Fruit fly (Drosophila melanogaster) whole organism, prepupa: ENCODE results near the gene Naa15-16.

Experiments
- Blimp-1 ChIP-seq: fragments of 200-800 bp; sonication (Bioruptor generic); optimal IDR thresholded peaks from 3 replicates; lab custom pipeline; 2017; ENCODE audit warnings: missing biosample characterization, missing genetic modification characterization, mild to moderate bottlenecking, moderate library complexity, missing genetic modification reagents
- CG11762 ChIP-seq: fragments of 200-800 bp; sonication (Bioruptor generic); optimal IDR thresholded peaks from 3 replicates; lab custom pipeline; 2016; ENCODE audit warnings: missing biosample characterization, missing genetic modification characterization; ENCODE audit not compliant: insufficient read depth
- CG11902 ChIP-seq: fragments of 200-800 bp; sonication (Bioruptor generic); optimal IDR thresholded peaks from 3 replicates; lab custom pipeline; 2016; ENCODE audit warnings: missing biosample characterization, missing genetic modification characterization
- CG15336 ChIP-seq: fragments of 200-800 bp; sonication (Bioruptor generic); IDR thresholded peaks from 2 replicates; pipeline ENCODE4 v1.3.6; 2022; ENCODE audit warnings: missing biosample characterization, missing genetic modification characterization
- CG31627 ChIP-seq: fragments of 200-800 bp; sonication (Bioruptor generic); optimal IDR thresholded peaks from 3 replicates; lab custom pipeline; 2016; ENCODE audit warnings: missing biosample characterization, missing genetic modification characterization
- CG3919 ChIP-seq: fragments of 200-800 bp; sonication (Bioruptor generic); optimal IDR thresholded peaks from 3 replicates; lab custom pipeline; 2016; ENCODE audit warnings: missing biosample characterization, missing genetic modification characterization
- CG6163 ChIP-seq: fragments of 200-800 bp; sonication (Bioruptor generic); IDR thresholded peaks from 3 replicates; pipeline ENCODE4 v1.3.6; 2022; ENCODE audit warnings: missing biosample characterization, missing genetic modification characterization
- CG6276 ChIP-seq: fragments of 200-800 bp; sonication (Bioruptor generic); optimal IDR thresholded peaks from 2 replicates; lab custom pipeline; 2017; ENCODE audit warnings: missing biosample characterization, mild to moderate bottlenecking, missing genetic modification characterization
- CG6792 ChIP-seq: fragments of 200-800 bp; sonication (Bioruptor generic); optimal IDR thresholded peaks from 3 replicates; lab custom pipeline; 2016; ENCODE audit warnings: missing biosample characterization, missing genetic modification characterization
- CG6854 ChIP-seq: fragments of 200-800 bp; sonication (Bioruptor generic); optimal IDR thresholded peaks from 2 replicates; lab custom pipeline; 2017; ENCODE audit warnings: missing biosample characterization, mild to moderate bottlenecking, missing genetic modification characterization
- CG7368 ChIP-seq: fragments of 200-800 bp; sonication (Bioruptor generic); optimal IDR thresholded peaks from 3 replicates; lab custom pipeline; 2016; ENCODE audit warnings: missing biosample characterization, missing genetic modification characterization
- CG8119 ChIP-seq: fragments of 200-800 bp; sonication (Bioruptor generic); IDR thresholded peaks from 3 replicates; pipeline ENCODE4 v1.3.6; 2022; ENCODE audit warnings: missing biosample characterization, missing genetic modification characterization
- CG8319 ChIP-seq: fragments of 200-800 bp; sonication (Bioruptor generic); optimal IDR thresholded peaks from 3 replicates; lab custom pipeline; 2016; ENCODE audit warnings: missing biosample characterization, missing genetic modification characterization
- CG8632 ChIP-seq: fragments of 200-800 bp; sonication (Bioruptor generic); optimal IDR thresholded peaks from 3 replicates; lab custom pipeline; 2016; ENCODE audit warnings: missing biosample characterization, missing genetic modification characterization
- Eip75B ChIP-seq: fragments of 200-800 bp; sonication (Bioruptor generic); optimal IDR thresholded peaks from 3 replicates; lab custom pipeline; 2016; ENCODE audit warnings: missing biosample characterization, missing genetic modification characterization
- Eip78C ChIP-seq: fragments of 200-800 bp; sonication (Bioruptor generic); peaks from one replicate; lab custom pipeline; 2016; ENCODE audit warnings: missing biosample characterization, missing genetic modification characterization
- Ets21C ChIP-seq: fragments of 200-800 bp; sonication (Bioruptor generic); optimal IDR thresholded peaks from 3 replicates; lab custom pipeline; 2016; ENCODE audit warnings: missing biosample characterization, missing genetic modification characterization
- Hr38 ChIP-seq: sonication (Bioruptor generic); optimal IDR thresholded peaks from 2 replicates; lab custom pipeline; 2016; ENCODE audit warnings: missing biosample characterization, missing genetic modification characterization
- Hr4 ChIP-seq: fragments of 200-800 bp; sonication (Bioruptor generic); optimal IDR thresholded peaks from 3 replicates; lab custom pipeline; 2016; ENCODE audit warnings: missing biosample characterization, missing genetic modification characterization
- Met ChIP-seq: fragments of 200-800 bp; sonication (Bioruptor generic); optimal IDR thresholded peaks from 3 replicates; lab custom pipeline; 2016; ENCODE audit warnings: missing biosample characterization, missing genetic modification characterization
- Smox ChIP-seq: fragments of 200-800 bp; sonication (Bioruptor generic); optimal IDR thresholded peaks from 3 replicates; lab custom pipeline; 2016; ENCODE audit warnings: missing biosample characterization, missing genetic modification characterization
- Sox14 ChIP-seq: fragments of 200-800 bp; sonication (Bioruptor generic); optimal IDR thresholded peaks from 3 replicates; lab custom pipeline; 2016; ENCODE audit warnings: missing biosample characterization, missing genetic modification characterization
- acj6 ChIP-seq: fragments of 200-800 bp; sonication (Bioruptor generic); optimal IDR thresholded peaks from 3 replicates; lab custom pipeline; 2016; ENCODE audit warnings: missing biosample characterization, missing genetic modification characterization
- dac ChIP-seq: fragments of 200-800 bp; sonication (Bioruptor generic); optimal IDR thresholded peaks from 2 replicates; lab custom pipeline; 2017; ENCODE audit warnings: missing biosample characterization, mild to moderate bottlenecking, missing genetic modification characterization
- dsx ChIP-seq: fragments of 200-800 bp; optimal IDR thresholded peaks from 3 replicates; lab custom pipeline; 2019; ENCODE audit warnings: missing biosample characterization, mild to moderate bottlenecking, missing genetic modification characterization, moderate library complexity; ENCODE audit not compliant: poor library complexity, severe bottlenecking
- eg ChIP-seq: fragments of 200-800 bp; sonication (Bioruptor generic); IDR thresholded peaks from 3 replicates; pipeline ENCODE4 v1.3.6; 2022; ENCODE audit warnings: missing biosample characterization, missing genetic modification characterization
- esn ChIP-seq: fragments of 200-800 bp; sonication (Bioruptor generic); optimal IDR thresholded peaks from 2 replicates; lab custom pipeline; 2016; ENCODE audit warnings: missing biosample characterization, mild to moderate bottlenecking, missing genetic modification characterization, moderate library complexity
- fd59A ChIP-seq: fragments of 200-800 bp; sonication (Bioruptor generic); optimal IDR thresholded peaks from 2 replicates; lab custom pipeline; 2017; ENCODE audit warnings: missing biosample characterization, mild to moderate bottlenecking, missing genetic modification characterization, missing genetic modification reagents
- fd85E ChIP-seq: fragments of 200-800 bp; sonication (Bioruptor generic); optimal IDR thresholded peaks from 3 replicates; lab custom pipeline; 2016; ENCODE audit warnings: missing biosample characterization, missing genetic modification characterization
- fkh ChIP-seq: fragments of 200-800 bp; sonication (Bioruptor generic); optimal IDR thresholded peaks from 3 replicates; lab custom pipeline; 2017; ENCODE audit warnings: missing biosample characterization, mild to moderate bottlenecking, missing genetic modification characterization, moderate library complexity
- lz ChIP-seq: fragments of 200-800 bp; sonication (Bioruptor generic); optimal IDR thresholded peaks from 3 replicates; lab custom pipeline; 2016; ENCODE audit warnings: missing biosample characterization, missing genetic modification characterization
- ss ChIP-seq, 2 experiments: fragments of 200-800 bp; sonication (Bioruptor generic); optimal IDR thresholded peaks; 2 replicates in 1 of 2; 3 replicates in 1 of 2; lab custom pipeline; 2017 to 2018; ENCODE audit warnings: mild to moderate bottlenecking in 2 of 2, missing biosample characterization in 2 of 2, missing genetic modification characterization in 2 of 2, moderate library complexity in 1 of 2
- svp ChIP-seq: fragments of 200-800 bp; sonication (Bioruptor generic); peaks from one replicate; lab custom pipeline; 2016; ENCODE audit warnings: missing biosample characterization, missing genetic modification characterization
- topi ChIP-seq: fragments of 200-800 bp; sonication (Bioruptor generic); optimal IDR thresholded peaks from 3 replicates; lab custom pipeline; 2016; ENCODE audit warnings: missing biosample characterization, missing genetic modification characterization
- vri ChIP-seq: fragments of 200-800 bp; sonication (Bioruptor generic); optimal IDR thresholded peaks from 3 replicates; lab custom pipeline; 2016; ENCODE audit warnings: missing biosample characterization, mild to moderate bottlenecking, missing genetic modification characterization

Naa15-16 gene

DNA sequence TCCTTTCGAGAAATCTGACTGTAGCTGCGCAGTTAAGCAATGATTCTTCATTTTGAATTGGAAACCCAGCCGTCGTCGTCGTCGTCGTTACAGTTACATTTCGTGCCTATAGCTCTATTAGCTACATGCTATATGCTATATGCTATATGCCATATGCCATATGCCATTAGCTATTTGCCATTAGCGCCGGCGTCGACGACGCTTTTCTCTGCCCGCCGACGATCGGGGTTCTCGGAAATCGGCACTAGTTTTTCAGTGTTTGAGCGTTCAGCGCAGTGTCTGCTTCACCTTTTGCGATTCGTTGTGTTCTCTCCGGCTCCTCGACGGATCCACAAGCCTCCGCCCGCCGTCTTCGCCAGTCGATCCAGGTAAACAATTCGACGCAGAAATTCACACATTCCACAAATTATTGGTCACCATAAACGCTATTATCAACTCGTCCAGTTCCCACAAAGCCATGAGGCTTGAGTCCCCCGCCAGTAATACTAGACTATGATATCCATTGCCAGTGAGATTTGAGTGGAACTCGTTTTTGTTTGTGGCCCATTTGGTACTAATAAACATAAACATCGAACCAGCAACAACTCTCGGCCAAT lies 24.5 kb downstream of the Naa15-16 start:
- no peak for TF ChIP-seq CG8632 (GFP tag; lab: Kevin White, UChicago)
- TF ChIP-seq fkh (GFP tag; lab: Kevin White, UChicago) = no peak
- no peak for TF ChIP-seq CG8119 (GFP tag; lab: Robert Waterston, UW)
- TF ChIP-seq, all 60 proteins: peak for 0

- TF ChIP-seq Hr4 (GFP tag; lab: Kevin White, UChicago) = no peak
- TF ChIP-seq dac = no peak
- TF ChIP-seq svp (GFP tag; lab: Kevin White, UChicago) = peak; percentile 93
- TF ChIP-seq Hr38 (GFP tag; lab: Kevin White, UChicago) = no peak
- peak; percentile 37 for TF ChIP-seq esn (GFP tag; lab: Kevin White, UChicago)
- peak in 1 of 2 experiments; percentile 31 for TF ChIP-seq ss (GFP tag; optimal IDR thresholded peaks at IDR 0.05; lab: Kevin White, UChicago)
- TF ChIP-seq Eip75B (GFP tag; lab: Kevin White, UChicago) = peak; percentile 41
- TF ChIP-seq acj6 (GFP tag; lab: Kevin White, UChicago) = no peak
- no peak for TF ChIP-seq CG8119 (GFP tag; lab: Robert Waterston, UW)
- TF ChIP-seq vri (GFP tag; lab: Kevin White, UChicago) = no peak
- TF ChIP-seq eg = 0 out of 3 replicates have a peak, but pooled peaks have one; percentile 30
- TF ChIP-seq fd85E (GFP tag; lab: Kevin White, UChicago) = no peak
- no peak for TF ChIP-seq CG6276 (GFP tag; lab: Kevin White, UChicago)
- no peak for TF ChIP-seq CG11762 (GFP tag; lab: Kevin White, UChicago)
- no peak for TF ChIP-seq CG11902 (GFP tag; lab: Kevin White, UChicago)
- TF ChIP-seq topi = no peak
- no peak for TF ChIP-seq fkh (GFP tag; lab: Kevin White, UChicago)
- TF ChIP-seq Sox14 (GFP tag; lab: Kevin White, UChicago) = peak; percentile 32
- peak; percentile 0 for TF ChIP-seq CG3919 (GFP tag; lab: Kevin White, UChicago)
- peak; percentile 25 for TF ChIP-seq Smox (GFP tag; lab: Kevin White, UChicago)
- TF ChIP-seq lz (GFP tag; lab: Kevin White, UChicago) = peak; percentile 26
- TF ChIP-seq Ets21C (GFP tag; lab: Kevin White, UChicago) = no peak
- TF ChIP-seq CG31627 (GFP tag; lab: Kevin White, UChicago) = peak; percentile 27
- peak; percentile 56; the same call in 2 of the 3 replicates for TF ChIP-seq CG6163 (GFP tag; lab: Robert Waterston, UW)
- peak; percentile 73 for TF ChIP-seq Eip78C (GFP tag; lab: Kevin White, UChicago)
- TF ChIP-seq CG6854 (GFP tag; lab: Kevin White, UChicago) = peak; percentile 35
- TF ChIP-seq CG8632 (GFP tag; lab: Kevin White, UChicago) = no peak
- TF ChIP-seq Met (GFP tag; lab: Kevin White, UChicago) = no peak
- TF ChIP-seq Blimp-1 (GFP tag; lab: Kevin White, UChicago) = peak; percentile 93
- TF ChIP-seq CG8319 (GFP tag; lab: Kevin White, UChicago) = no peak
- TF ChIP-seq CG15336 (GFP tag; lab: Robert Waterston, UW) = 0 out of 2 replicates have a peak, but pooled peaks have one; percentile 14
- TF ChIP-seq CG6792 (GFP tag; lab: Kevin White, UChicago) = peak; percentile 2
- TF ChIP-seq CG7368 = no peak
- TF ChIP-seq dsx (GFP tag; lab: Kevin White, UChicago) = no peak
These were observed 25.8 kb downstream of the Naa15-16 start for dm6 chrX:19505334-19506185.

DNA sequence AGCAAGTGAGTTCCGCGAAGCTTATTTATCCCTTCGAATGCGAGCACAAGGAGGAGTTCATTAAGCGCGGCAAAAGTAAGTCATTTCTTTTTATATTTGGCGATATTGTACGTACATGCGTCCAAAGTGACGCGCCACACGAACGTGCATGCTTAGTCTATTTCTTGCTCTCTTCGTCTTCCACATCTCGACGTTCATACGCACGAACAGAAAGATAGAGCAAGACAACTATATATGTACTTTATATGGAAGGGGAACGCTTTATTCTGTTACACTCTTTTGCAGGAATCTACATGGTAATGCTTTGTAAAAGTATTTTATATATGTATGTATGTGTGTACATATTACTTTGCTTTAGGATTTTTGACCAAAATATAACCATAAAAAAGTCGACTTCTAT lies 30.4 kb downstream of the Naa15-16 start:
- no peak for TF ChIP-seq fd59A (GFP tag; lab: Kevin White, UChicago)
- no peak for TF ChIP-seq CG6276 (GFP tag; lab: Kevin White, UChicago)
- no peak for TF ChIP-seq Sox14 (GFP tag; lab: Kevin White, UChicago)
- no peak for TF ChIP-seq CG31627 (GFP tag; lab: Kevin White, UChicago)
- no peak for TF ChIP-seq Blimp-1 (GFP tag; lab: Kevin White, UChicago)
- no peak for TF ChIP-seq Met (GFP tag; lab: Kevin White, UChicago)
- no peak for TF ChIP-seq CG11762 (GFP tag; lab: Kevin White, UChicago)
- TF ChIP-seq CG11902 (GFP tag; lab: Kevin White, UChicago) = no peak
- TF ChIP-seq lz (GFP tag; lab: Kevin White, UChicago) = no peak
- no peak for TF ChIP-seq CG6163 (GFP tag; lab: Robert Waterston, UW)
